Fruit fly (Drosophila melanogaster): Measurements from ENCODE around the gene CG10252.

dm6 chr3R:23700304-23700767, 4.3 kb upstream of the CG10252 start, which contains the start of the genes CG31468 and Gba1a:
- TF ChIP-seq usp (GFP tag; optimal IDR thresholded peaks at IDR 0.05) (no peak), pan (optimal IDR thresholded peaks at IDR 0.05) (no peak)

Data from whole organism.